Worm (Caenorhabditis elegans) whole organism, L2 larva: Measurements from ENCODE around the gene suex-1.

Source experiments
- C34F6.9 ChIP-seq: fragments of 150-350 bp; optimal IDR thresholded peaks from 2 replicates; lab custom pipeline; 2014; ENCODE audit warnings: missing biosample characterization, missing genetic modification characterization
- R02D3.7 ChIP-seq: fragments of 150-350 bp; optimal IDR thresholded peaks from 2 replicates; lab custom pipeline; 2014; ENCODE audit warnings: missing biosample characterization, missing genetic modification characterization
- Y55F3AM.14 ChIP-seq: fragments of 200-800 bp; sonication (Bioruptor generic); optimal IDR thresholded peaks from 2 replicates; lab custom pipeline; 2018; ENCODE audit warnings: mild to moderate bottlenecking, missing genetic modification characterization, missing compliant biosample characterization
- ZK546.5 ChIP-seq: sonication (generic microtip); optimal IDR thresholded peaks from 2 replicates; lab custom pipeline; 2017; ENCODE audit warnings: missing biosample characterization, missing genetic modification characterization
- alr-1 ChIP-seq: fragments of 150-350 bp; optimal IDR thresholded peaks from 2 replicates; lab custom pipeline; 2014; ENCODE audit warnings: missing biosample characterization, missing genetic modification characterization
- aly-2 ChIP-seq: fragments of 150-350 bp; optimal IDR thresholded peaks from 2 replicates; lab custom pipeline; 2014; ENCODE audit warnings: missing biosample characterization, missing genetic modification characterization
- ama-1 ChIP-seq: fragments of 150-350 bp; optimal IDR thresholded peaks from 2 replicates; lab custom pipeline; 2018; ENCODE audit warnings: inconsistent platforms
- blmp-1 ChIP-seq: sonication (generic microtip); optimal IDR thresholded peaks from 2 replicates; lab custom pipeline; 2017; ENCODE audit warnings: missing genetic modification characterization, mild to moderate bottlenecking, missing compliant biosample characterization, antibody characterized with exemption, moderate library complexity; ENCODE audit not compliant: insufficient read depth
- ceh-82 ChIP-seq: fragments of 150-350 bp; optimal IDR thresholded peaks from 2 replicates; lab custom pipeline; 2014; ENCODE audit warnings: missing biosample characterization, missing genetic modification characterization
- dmd-4 ChIP-seq: sonication (generic microtip); optimal IDR thresholded peaks from 2 replicates; lab custom pipeline; 2017; ENCODE audit warnings: missing biosample characterization, missing genetic modification characterization
- elt-1 ChIP-seq: fragments of 150-350 bp; optimal IDR thresholded peaks from 2 replicates; lab custom pipeline; 2014; ENCODE audit warnings: missing biosample characterization, missing genetic modification characterization
- fos-1 ChIP-seq: fragments of 150-350 bp; optimal IDR thresholded peaks from 2 replicates; lab custom pipeline; 2014; ENCODE audit warnings: missing biosample characterization, missing genetic modification characterization
- gmeb-1 ChIP-seq: fragments of 150-350 bp; optimal IDR thresholded peaks from 2 replicates; lab custom pipeline; 2014; ENCODE audit warnings: missing biosample characterization, missing genetic modification characterization
- lin-39 ChIP-seq: fragments of 150-350 bp; optimal IDR thresholded peaks from 2 replicates; lab custom pipeline; 2014; ENCODE audit warnings: missing biosample characterization, missing genetic modification reagents, missing genetic modification characterization
- lsy-2 ChIP-seq, 2 experiments: fragments of 150-350 bp in 1 of 2; sonication (generic microtip) in 1 of 2; optimal IDR thresholded peaks; 2 replicates each; lab custom pipeline; 2014 to 2017; ENCODE audit warnings: missing biosample characterization in 2 of 2, missing genetic modification characterization in 2 of 2
- mbf-1 ChIP-seq: sonication (generic microtip); optimal IDR thresholded peaks from 2 replicates; lab custom pipeline; 2017; ENCODE audit warnings: missing biosample characterization, missing genetic modification characterization
- mdl-1 ChIP-seq, 2 experiments: fragments of 150-350 bp in 1 of 2; sonication (generic microtip) in 1 of 2; optimal IDR thresholded peaks; 2 replicates each; lab custom pipeline; 2017; ENCODE audit warnings: missing biosample characterization in 2 of 2, missing genetic modification characterization in 2 of 2
- nhr-10 ChIP-seq: sonication (generic microtip); optimal IDR thresholded peaks from 2 replicates; lab custom pipeline; 2017; ENCODE audit warnings: missing biosample characterization, missing genetic modification characterization
- nhr-12 ChIP-seq: fragments of 150-350 bp; optimal IDR thresholded peaks from 2 replicates; lab custom pipeline; 2014; ENCODE audit warnings: missing biosample characterization, missing genetic modification characterization
- nhr-129 ChIP-seq: fragments of 150-350 bp; optimal IDR thresholded peaks from 2 replicates; lab custom pipeline; 2014; ENCODE audit warnings: missing biosample characterization, missing genetic modification characterization
- nhr-21 ChIP-seq: fragments of 150-350 bp; optimal IDR thresholded peaks from 2 replicates; lab custom pipeline; 2014; ENCODE audit warnings: missing biosample characterization, missing genetic modification characterization
- nhr-23 ChIP-seq: fragments of 150-350 bp; optimal IDR thresholded peaks from 2 replicates; lab custom pipeline; 2014; ENCODE audit warnings: missing biosample characterization, missing genetic modification reagents, missing genetic modification characterization
- sma-9 ChIP-seq, 2 experiments: fragments of 150-350 bp in 1 of 2; sonication (generic microtip) in 1 of 2; optimal IDR thresholded peaks; 2 replicates each; lab custom pipeline; 2014 to 2016; ENCODE audit warnings: missing genetic modification characterization in 2 of 2, mild to moderate bottlenecking in 1 of 2, missing biosample characterization in 1 of 2, missing compliant biosample characterization in 1 of 2, missing genetic modification reagents in 1 of 2, moderate library complexity in 1 of 2
- unc-55 ChIP-seq: fragments of 150-350 bp; sonication (generic microtip); optimal IDR thresholded peaks from 3 replicates; lab custom pipeline; 2014; ENCODE audit warnings: missing biosample characterization, missing genetic modification reagents, missing genetic modification characterization
- unc-62 ChIP-seq: fragments of 150-350 bp; optimal IDR thresholded peaks from 2 replicates; lab custom pipeline; 2014; ENCODE audit warnings: missing biosample characterization, missing genetic modification reagents, missing genetic modification characterization
- zag-1 ChIP-seq: fragments of 150-350 bp; optimal IDR thresholded peaks from 2 replicates; lab custom pipeline; 2014; ENCODE audit warnings: missing biosample characterization, missing genetic modification characterization
- ztf-1 ChIP-seq: fragments of 200-800 bp; sonication (Bioruptor generic); conservative IDR thresholded peaks from 2 replicates; pipeline ENCODE4 v1.3.6; 2022; ENCODE audit warnings: missing genetic modification characterization, missing compliant biosample characterization
- ztf-11 ChIP-seq: sonication (generic microtip); optimal IDR thresholded peaks from 2 replicates; lab custom pipeline; 2017; ENCODE audit warnings: missing biosample characterization, missing genetic modification characterization

suex-1 gene

DNA sequence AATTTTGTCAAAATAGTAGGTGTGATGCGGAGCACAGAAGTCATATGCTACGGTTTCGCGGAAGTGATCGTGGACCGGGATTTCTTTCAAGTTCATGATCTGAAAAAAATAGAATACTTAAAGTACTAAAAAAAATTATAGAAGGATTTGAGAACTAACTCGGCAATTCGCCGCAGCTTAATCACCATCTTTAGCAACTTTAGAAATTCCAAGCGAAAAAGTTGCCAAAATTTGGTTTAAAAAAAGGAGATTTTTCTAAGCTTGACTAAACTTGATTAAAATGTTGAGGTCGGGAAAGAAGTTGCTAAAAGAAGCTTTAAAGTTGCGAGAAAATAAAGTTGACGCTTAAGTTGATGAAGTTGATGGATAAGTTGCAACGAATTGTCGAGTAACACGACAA, 19.6 kb upstream of the suex-1 start, which contains the start of gene ZK177.9:
TSS of gene ZK177.9 (minus strand) at position 101 of the 400 bp plus-strand sequence.
- TF ChIP-seq dmd-4 (tag; lab: Kevin White, UChicago), result no peak
- TF ChIP-seq ceh-82 (tag; lab: Kevin White, UChicago), result no peak
- no peak for TF ChIP-seq lin-39 (tag; lab: Kevin White, UChicago)
- no peak for TF ChIP-seq nhr-21 (tag; lab: Kevin White, UChicago)
- no peak for TF ChIP-seq ztf-1 (GFP tag; lab: Robert Waterston, UW)
- TF ChIP-seq aly-2 (tag; lab: Kevin White, UChicago), result no peak
- TF ChIP-seq alr-1 (tag; lab: Kevin White, UChicago), result no peak
- no peak for TF ChIP-seq ztf-11 (tag; lab: Kevin White, UChicago)
- TF ChIP-seq ZK546.5 (tag; lab: Kevin White, UChicago), result no peak
- TF ChIP-seq nhr-23 (tag; lab: Kevin White, UChicago), result no peak
- no peak for TF ChIP-seq R02D3.7 (tag; lab: Kevin White, UChicago)
- TF ChIP-seq elt-1 (tag; lab: Kevin White, UChicago), result no peak
- no peak for TF ChIP-seq mdl-1 (tag; optimal IDR thresholded peaks at IDR 0.05; lab: Kevin White, UChicago)
- no peak for TF ChIP-seq zag-1

DNA sequence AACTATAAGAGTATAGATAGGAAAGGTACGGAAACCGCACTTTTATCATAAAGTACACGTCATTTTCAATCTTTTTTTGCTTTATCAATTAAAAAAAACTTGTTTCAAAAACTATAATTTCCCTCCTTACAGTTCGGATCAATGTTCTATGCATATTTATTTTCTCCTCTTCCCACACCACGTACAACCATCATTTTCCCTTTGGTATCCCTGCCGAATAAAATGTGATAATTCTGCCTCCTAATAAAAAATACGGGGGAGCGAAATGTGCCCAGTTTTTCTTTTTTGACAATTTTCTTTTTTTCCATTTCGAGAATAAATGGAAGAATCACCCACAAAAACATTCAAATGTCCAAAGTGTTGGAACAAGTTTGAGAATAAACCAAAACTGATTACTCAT, 17.5 kb upstream of the suex-1 start, which contains the start of gene ZK177.3:
TSS of gene ZK177.3 (plus strand) at position 301 of the 400 bp plus-strand sequence.
- TF ChIP-seq fos-1 (tag; lab: Kevin White, UChicago) (peak; percentile 43), unc-62 (GFP tag; lab: Kevin White, UChicago) (no peak)

DNA sequence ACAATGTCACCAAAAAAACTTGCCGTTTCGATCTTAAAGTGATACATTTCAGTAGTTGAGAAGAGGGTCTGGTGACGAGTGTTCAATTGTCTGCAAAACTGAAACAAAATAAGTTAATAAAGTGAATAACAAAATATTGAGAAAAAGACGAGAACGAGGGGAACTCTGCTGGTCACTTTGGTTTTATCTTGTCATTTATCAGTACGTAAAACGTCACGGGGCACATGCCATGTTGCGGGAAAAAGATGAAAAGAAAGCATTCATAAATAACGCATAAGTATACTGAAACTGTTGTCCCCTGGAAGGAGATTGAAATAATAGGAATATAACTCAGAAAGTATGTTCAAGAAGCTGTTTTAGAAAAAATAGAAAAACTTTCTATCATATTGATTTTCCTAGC, 16.8 kb upstream of the suex-1 start, which contains the start of gene sahd-1:
TSS of gene sahd-1 (minus strand) at position 100 of the 400 bp plus-strand sequence.
- TF ChIP-seq fos-1 (tag; lab: Kevin White, UChicago), result peak; percentile 45
- no peak for TF ChIP-seq ZK546.5 (tag; lab: Kevin White, UChicago)

DNA sequence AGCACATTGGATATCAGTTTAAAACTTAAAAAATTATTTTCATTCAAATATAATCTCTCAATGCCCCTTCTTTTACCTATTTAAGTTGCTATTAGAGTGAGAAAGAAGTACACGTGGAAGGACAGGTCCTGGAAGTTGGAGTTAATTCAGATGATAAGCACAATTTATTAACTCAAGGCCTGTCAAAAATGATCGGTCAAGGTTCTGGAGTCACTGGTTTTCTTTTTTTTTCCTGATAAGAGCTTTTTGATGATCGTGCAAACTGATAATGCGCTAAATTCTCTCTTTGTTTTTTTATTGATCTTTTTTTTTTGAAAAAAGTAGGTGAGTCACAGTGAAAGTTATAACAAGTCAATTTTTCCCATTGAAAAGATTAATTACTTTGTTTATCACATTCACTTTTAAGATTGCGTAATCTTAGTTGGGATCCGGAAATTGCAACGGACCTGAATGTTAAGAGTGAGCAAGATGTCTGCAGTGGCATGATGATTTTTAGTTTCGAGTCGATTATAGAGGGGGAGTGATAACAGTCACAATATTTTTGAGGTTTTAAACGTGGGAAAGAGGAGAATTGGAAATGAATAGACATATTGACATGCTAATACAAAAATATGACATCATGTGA, 14.5 kb upstream of the suex-1 start:
- TF ChIP-seq nhr-12 (tag; lab: Kevin White, UChicago) (no peak), fos-1 (tag; lab: Kevin White, UChicago) (peak; percentile 91), gmeb-1 (tag; lab: Kevin White, UChicago) (peak; percentile 44), mbf-1 (tag; lab: Kevin White, UChicago) (no peak), sma-9 (GFP tag; optimal IDR thresholded peaks at IDR 0.05; lab: Kevin White, UChicago) (peak; percentile 36), sma-9 (tag; optimal IDR thresholded peaks at IDR 0.05; lab: Kevin White, UChicago) (no peak), nhr-10 (no peak), unc-62 (GFP tag; lab: Kevin White, UChicago) (no peak), C34F6.9 (tag; lab: Kevin White, UChicago) (no peak)

DNA sequence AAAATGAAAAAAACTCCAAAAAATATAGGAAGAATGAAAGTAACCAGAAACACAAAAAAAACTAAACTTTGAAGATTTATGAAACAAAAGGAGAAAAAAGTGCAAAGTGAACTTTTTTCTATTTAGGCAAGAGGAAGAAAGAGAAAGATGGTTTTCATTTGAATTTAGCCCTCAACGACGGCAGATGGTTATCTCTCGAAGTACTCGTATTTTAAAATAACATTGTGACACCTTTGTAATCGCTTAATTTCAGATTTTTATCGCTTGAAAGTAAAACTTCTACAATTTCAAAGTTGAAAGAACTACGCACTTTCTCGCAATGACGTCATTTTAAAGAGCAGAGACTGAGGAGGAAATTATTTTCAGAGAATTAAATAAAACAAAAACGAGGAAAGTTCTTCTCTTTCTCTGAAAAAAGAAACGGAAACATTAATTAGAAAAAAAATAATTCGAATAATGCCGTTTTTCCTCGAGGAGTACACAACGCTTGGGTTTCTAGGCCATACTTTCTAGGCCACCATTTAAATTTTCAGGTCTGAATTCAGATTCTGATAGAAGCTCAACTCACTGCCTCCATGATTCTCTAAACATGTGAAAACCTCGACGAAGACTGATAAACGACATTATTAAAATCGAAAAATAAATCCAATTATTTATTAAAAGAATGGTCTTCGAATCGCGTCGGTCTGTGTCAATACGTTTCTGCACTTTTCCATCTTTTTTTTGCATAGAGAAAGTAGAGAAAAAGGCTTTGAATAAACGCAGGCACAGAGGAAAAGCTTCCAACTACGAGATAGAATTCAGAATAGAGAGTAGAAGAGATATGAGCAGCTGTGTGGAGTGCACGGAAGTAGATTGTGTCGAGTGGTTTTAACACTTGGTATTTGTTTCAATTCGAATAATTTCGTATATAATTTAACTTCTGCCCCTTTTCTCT, 13.6 kb upstream of the suex-1 start:
- peak; percentile 44 for TF ChIP-seq unc-55
- peak in 1 of 2 experiments; percentile 56 for TF ChIP-seq lsy-2 (tag; optimal IDR thresholded peaks at IDR 0.05; lab: Kevin White, UChicago)
- no peak for TF ChIP-seq lin-39 (tag; lab: Kevin White, UChicago)
- peak; percentile 44 for TF ChIP-seq nhr-129
- TF ChIP-seq Y55F3AM.14 (GFP tag; lab: Kevin White, UChicago), result no peak
- TF ChIP-seq blmp-1 (tag; lab: Kevin White, UChicago), result peak; percentile 13
- TF ChIP-seq C34F6.9 (tag; lab: Kevin White, UChicago), result peak; percentile 83
- TF ChIP-seq fos-1 (tag; lab: Kevin White, UChicago), result no peak
- no peak for TF ChIP-seq ama-1 (lab: Kevin White, UChicago)
